Fruit fly (Drosophila melanogaster) whole organism, adult: ENCODE data around the gene CG7695.

ENCODE experiments used
- CG12768 ChIP-seq: fragments of 200-800 bp; sonication (Bioruptor generic); optimal IDR thresholded peaks from 2 replicates; lab custom pipeline; 2017; ENCODE audit warnings: missing biosample characterization, missing genetic modification characterization, mild to moderate bottlenecking, moderate library complexity, missing genetic modification reagents
- CG33017 ChIP-seq: fragments of 200-800 bp; sonication (Bioruptor generic); optimal IDR thresholded peaks from 2 replicates; lab custom pipeline; 2018; ENCODE audit warnings: missing biosample characterization, mild to moderate bottlenecking, missing genetic modification characterization, moderate library complexity
- CG7101 ChIP-seq: fragments of 200-800 bp; sonication (Bioruptor generic); optimal IDR thresholded peaks from 2 replicates; lab custom pipeline; 2018; ENCODE audit warnings: missing biosample characterization, mild to moderate bottlenecking, missing genetic modification characterization, moderate library complexity
- Clk ChIP-seq: fragments of 200-800 bp; sonication (Bioruptor generic); optimal IDR thresholded peaks from 2 replicates; lab custom pipeline; 2017; ENCODE audit warnings: missing biosample characterization, missing genetic modification characterization
- Mnt ChIP-seq: fragments of 200-800 bp; sonication (Bioruptor generic); optimal IDR thresholded peaks from 2 replicates; lab custom pipeline; 2016; ENCODE audit warnings: missing biosample characterization, mild to moderate bottlenecking, missing genetic modification characterization
- bab1 ChIP-seq: fragments of 200-800 bp; sonication (Bioruptor generic); optimal IDR thresholded peaks from 3 replicates; lab custom pipeline; 2019; ENCODE audit warnings: missing biosample characterization, mild to moderate bottlenecking, missing genetic modification characterization, moderate library complexity
- cnc ChIP-seq, 2 experiments: fragments of >200 bp; optimal IDR thresholded peaks; 2 replicates each; lab custom pipeline; 2017
- kay ChIP-seq: fragments of 200-800 bp; sonication (Bioruptor generic); peaks from one replicate; lab custom pipeline; 2016; ENCODE audit warnings: missing biosample characterization, missing genetic modification characterization, borderline replicate concordance
- ovo ChIP-seq: fragments of 200-800 bp; sonication (Bioruptor generic); optimal IDR thresholded peaks from 2 replicates; lab custom pipeline; 2016; ENCODE audit warnings: missing biosample characterization, missing genetic modification characterization
- tj ChIP-seq: fragments of 200-800 bp; sonication (Bioruptor generic); optimal IDR thresholded peaks from 3 replicates; lab custom pipeline; 2017; ENCODE audit warnings: missing biosample characterization, mild to moderate bottlenecking, missing genetic modification characterization, moderate library complexity

The CG7695 gene

DNA sequence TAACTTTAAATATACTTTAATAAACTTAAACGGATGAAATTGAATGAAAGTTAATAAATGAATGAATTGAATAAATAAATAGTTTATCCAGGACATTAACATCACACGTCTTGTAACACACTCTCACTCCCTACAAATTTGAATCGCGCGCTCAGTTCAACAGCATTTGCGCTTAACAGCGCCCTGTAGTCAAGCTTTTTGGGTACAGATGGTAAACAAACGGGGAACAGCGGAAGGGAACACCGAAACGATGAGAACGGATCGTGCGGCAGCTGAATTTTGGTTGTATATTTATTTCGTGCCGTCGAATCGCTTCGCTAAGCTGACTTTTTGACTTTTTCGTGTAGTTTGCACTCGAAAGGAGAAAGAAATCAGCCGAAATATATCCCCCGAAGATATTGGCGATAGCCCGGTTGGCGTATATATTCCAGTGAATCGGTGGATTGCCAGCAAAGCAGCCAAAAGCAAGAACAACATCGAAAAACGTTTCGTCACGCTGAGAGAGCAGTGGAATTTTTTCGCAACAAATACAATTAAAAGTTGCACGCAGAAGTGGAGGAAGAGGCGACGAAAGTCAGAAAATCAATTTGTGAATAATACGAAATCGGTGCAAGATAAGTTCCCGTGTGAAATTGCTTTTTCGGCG, 44.3 kb downstream of the CG7695 start, which contains the start of the genes CG7694 and fray:
Gene CG7694, plus strand, starts transcription at position 247 of the 646 bp plus-strand sequence.
Gene fray, plus strand, starts transcription at position 247 of the 646 bp plus-strand sequence.
- no peak for TF ChIP-seq ovo (GFP tag; lab: Kevin White, UChicago)
- no peak for TF ChIP-seq Clk
- TF ChIP-seq tj = no peak
- peak; percentile 5 for TF ChIP-seq CG33017 (tag; lab: Kevin White, UChicago)
- peak; percentile 37 for TF ChIP-seq bab1 (GFP tag; lab: Kevin White, UChicago)
- TF ChIP-seq Mnt (GFP tag; lab: Kevin White, UChicago) = peak; percentile 3
- peak; percentile 67 to 91 for TF ChIP-seq cnc (optimal IDR thresholded peaks at IDR 0.05; lab: Kevin White, UChicago)
- TF ChIP-seq CG7101 (tag; lab: Kevin White, UChicago) = no peak

DNA sequence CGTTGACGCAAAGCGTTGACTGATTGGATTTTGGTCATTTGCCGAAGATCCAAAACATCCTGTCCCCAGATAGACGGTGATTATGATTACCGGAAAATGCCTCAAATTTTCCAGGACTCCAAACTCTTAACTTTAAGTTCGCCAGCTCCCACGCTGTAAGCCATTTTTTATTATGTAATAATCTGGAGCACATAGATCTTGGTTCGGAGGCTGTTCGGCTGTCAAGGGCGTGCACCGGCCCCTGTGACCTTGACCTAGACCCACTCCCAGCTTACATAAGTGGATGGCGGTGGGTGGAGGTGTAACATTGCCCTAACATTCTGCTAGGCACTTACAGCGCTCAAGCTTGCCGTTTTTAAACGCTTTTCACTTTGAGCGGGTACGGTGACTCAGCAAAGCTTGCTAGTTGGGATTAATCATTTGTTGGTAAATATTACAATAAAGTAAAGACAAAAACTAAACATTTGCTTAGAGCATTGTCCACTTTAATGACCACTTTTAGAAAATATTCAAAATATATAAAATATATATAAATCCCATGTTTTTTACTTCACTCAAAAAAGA, 45.0 kb downstream of the CG7695 start:
- TF ChIP-seq CG12768 (GFP tag; lab: Kevin White, UChicago) (no peak), cnc (optimal IDR thresholded peaks at IDR 0.05; lab: Kevin White, UChicago) (peak; percentile 88 to 97), kay (peak; percentile 74)
